Fruit fly (Drosophila melanogaster) whole organism, embryonic: ENCODE results near the gene Ser12.

ENCODE experiments used
- Abd-B ChIP-seq: fragments of 200-800 bp; sonication (Bioruptor generic); optimal IDR thresholded peaks from 2 replicates; lab custom pipeline; 2018; ENCODE audit warnings: missing biosample characterization, mild to moderate bottlenecking, missing genetic modification characterization, moderate library complexity
- Aef1 ChIP-seq: fragments of 200-800 bp; sonication (Bioruptor generic); IDR thresholded peaks from 3 replicates; pipeline ENCODE4 v1.3.6; 2022; ENCODE audit warnings: missing biosample characterization, missing genetic modification characterization
- Awh ChIP-seq: fragments of 200-800 bp; sonication (Bioruptor generic); IDR thresholded peaks from 2 replicates; pipeline ENCODE4, ENCODE4 v1.3.6; 2022; ENCODE audit warnings: missing biosample characterization, missing genetic modification characterization
- C15 ChIP-seq: fragments of 200-800 bp; sonication (Bioruptor generic); IDR thresholded peaks from 3 replicates; pipeline ENCODE4 v1.3.6; 2022; ENCODE audit warnings: missing biosample characterization, missing genetic modification characterization
- CG10979 ChIP-seq: fragments of 200-800 bp; sonication (Bioruptor generic); optimal IDR thresholded peaks from 2 replicates; lab custom pipeline; 2018; ENCODE audit warnings: missing biosample characterization, mild to moderate bottlenecking, missing genetic modification characterization, moderate library complexity
- CG12236 ChIP-seq: fragments of 200-800 bp; sonication (Bioruptor generic); optimal IDR thresholded peaks from 2 replicates; lab custom pipeline; 2016; ENCODE audit warnings: missing biosample characterization, missing genetic modification characterization
- CG12659 ChIP-seq: fragments of 200-800 bp; sonication (Bioruptor generic); optimal IDR thresholded peaks from 3 replicates; lab custom pipeline; 2017; ENCODE audit warnings: mild to moderate bottlenecking, missing biosample characterization, missing genetic modification reagents, missing genetic modification characterization
- CG13894 ChIP-seq: fragments of 200-800 bp; sonication (Bioruptor generic); optimal IDR thresholded peaks from 3 replicates; lab custom pipeline; 2018; ENCODE audit warnings: missing biosample characterization, mild to moderate bottlenecking, missing genetic modification characterization, moderate library complexity
- CG15011 ChIP-seq: fragments of 200-800 bp; sonication (Bioruptor generic); optimal IDR thresholded peaks from 3 replicates; lab custom pipeline; 2018; ENCODE audit warnings: missing biosample characterization, mild to moderate bottlenecking, missing genetic modification characterization
- CG17802 ChIP-seq: fragments of 200-800 bp; sonication (Bioruptor generic); optimal IDR thresholded peaks from 2 replicates; lab custom pipeline; 2018; ENCODE audit warnings: missing biosample characterization, mild to moderate bottlenecking, missing genetic modification characterization, moderate library complexity
- CG17912 ChIP-seq: fragments of 200-800 bp; sonication (Bioruptor generic); optimal IDR thresholded peaks from 2 replicates; lab custom pipeline; 2018; ENCODE audit warnings: missing biosample characterization, mild to moderate bottlenecking, missing genetic modification characterization
- CG18262 ChIP-seq: fragments of 200-800 bp; optimal IDR thresholded peaks from 3 replicates; lab custom pipeline; 2019; ENCODE audit warnings: missing biosample characterization, mild to moderate bottlenecking, missing genetic modification characterization, moderate library complexity
- CG31388 ChIP-seq: fragments of 200-800 bp; sonication (Bioruptor generic); optimal IDR thresholded peaks from 2 replicates; lab custom pipeline; 2016; ENCODE audit warnings: missing biosample characterization, missing genetic modification characterization
- CG3407 ChIP-seq: fragments of 200-800 bp; sonication (Bioruptor generic); optimal IDR thresholded peaks from 2 replicates; lab custom pipeline; 2018; ENCODE audit warnings: missing biosample characterization, mild to moderate bottlenecking, missing genetic modification characterization
- CG3726 ChIP-seq: fragments of 200-800 bp; sonication (Bioruptor generic); IDR thresholded peaks from 3 replicates; pipeline ENCODE4, ENCODE4 v1.3.6; 2022; ENCODE audit warnings: missing biosample characterization, missing genetic modification characterization
- CG43689 ChIP-seq: fragments of 200-800 bp; sonication (Bioruptor generic); IDR thresholded peaks from 2 replicates; pipeline ENCODE4 v1.3.6; 2022; ENCODE audit warnings: missing biosample characterization, missing genetic modification characterization
- CG7745 ChIP-seq: fragments of 200-800 bp; sonication (Bioruptor generic); optimal IDR thresholded peaks from 2 replicates; lab custom pipeline; 2018; ENCODE audit warnings: missing biosample characterization, mild to moderate bottlenecking, missing genetic modification characterization, moderate library complexity
- CG8359 ChIP-seq: fragments of 200-800 bp; sonication (Bioruptor generic); optimal IDR thresholded peaks from 2 replicates; lab custom pipeline; 2017; ENCODE audit warnings: missing biosample characterization, mild to moderate bottlenecking, missing genetic modification characterization, borderline replicate concordance
- CG9437 ChIP-seq: fragments of 200-800 bp; sonication (Bioruptor generic); optimal IDR thresholded peaks from 2 replicates; lab custom pipeline; 2018; ENCODE audit warnings: missing biosample characterization, mild to moderate bottlenecking, missing genetic modification characterization
- Dad ChIP-seq: fragments of 200-800 bp; sonication (Bioruptor generic); optimal IDR thresholded peaks from 3 replicates; lab custom pipeline; 2016; ENCODE audit warnings: missing biosample characterization, missing genetic modification characterization
- Dfd ChIP-seq, 2 experiments: fragments of >200 bp; optimal IDR thresholded peaks; 2 replicates each; lab custom pipeline; 2017; ENCODE audit warnings: missing biosample characterization in 2 of 2, missing genetic modification characterization in 2 of 2
- Dp ChIP-seq: fragments of 200-800 bp; sonication (Bioruptor generic); optimal IDR thresholded peaks from 2 replicates; lab custom pipeline; 2018; ENCODE audit warnings: missing biosample characterization, mild to moderate bottlenecking, missing genetic modification characterization, moderate library complexity
- Ets97D ChIP-seq: fragments of 200-800 bp; sonication (Bioruptor generic); optimal IDR thresholded peaks from 3 replicates; lab custom pipeline; 2016; ENCODE audit warnings: missing biosample characterization, missing genetic modification characterization
- HHEX ChIP-seq: fragments of 200-800 bp; sonication (Bioruptor generic); optimal IDR thresholded peaks from 3 replicates; lab custom pipeline; 2017; ENCODE audit warnings: missing biosample characterization, mild to moderate bottlenecking, missing genetic modification characterization, missing genetic modification reagents
- MBD-R2 ChIP-seq: fragments of 200-800 bp; sonication (Bioruptor generic); IDR thresholded peaks from 2 replicates; pipeline ENCODE4 v1.3.6; 2022; ENCODE audit warnings: missing biosample characterization, missing genetic modification characterization
- Med ChIP-seq: fragments of 200-800 bp; sonication (Bioruptor generic); peaks from one replicate; lab custom pipeline; 2016; ENCODE audit warnings: missing biosample characterization, missing genetic modification characterization, mild to moderate bottlenecking, inconsistent platforms, moderate library complexity
- NK7.1 ChIP-seq: fragments of 200-800 bp; sonication (Bioruptor generic); optimal IDR thresholded peaks from 3 replicates; lab custom pipeline; 2016; ENCODE audit warnings: missing biosample characterization, missing genetic modification characterization
- Nf-YA ChIP-seq: fragments of 200-800 bp; sonication (Bioruptor generic); IDR thresholded peaks from 2 replicates; pipeline ENCODE4 v1.3.6; 2022; ENCODE audit warnings: missing biosample characterization, missing genetic modification characterization
- Scr ChIP-seq: fragments of 200-800 bp; sonication (Bioruptor generic); IDR thresholded peaks from 2 replicates; pipeline ENCODE4 v1.3.6; 2022; ENCODE audit warnings: missing biosample characterization, missing genetic modification characterization; ENCODE audit not compliant: partially characterized antibody
- Spps ChIP-seq: fragments of 200-800 bp; sonication (Bioruptor generic); optimal IDR thresholded peaks from 2 replicates; lab custom pipeline; 2018; ENCODE audit warnings: missing biosample characterization, mild to moderate bottlenecking, missing genetic modification characterization
- Sry-β ChIP-seq: fragments of 200-800 bp; sonication (Bioruptor generic); optimal IDR thresholded peaks from 2 replicates; lab custom pipeline; 2018; ENCODE audit warnings: missing biosample characterization, mild to moderate bottlenecking, missing genetic modification characterization, moderate library complexity
- al ChIP-seq: fragments of 200-800 bp; sonication (Bioruptor generic); IDR thresholded peaks from 2 replicates; pipeline ENCODE4 v1.3.6; 2022; ENCODE audit warnings: missing biosample characterization, missing genetic modification characterization
- ash1 ChIP-seq: fragments of 200-800 bp; sonication (Bioruptor generic); optimal IDR thresholded peaks from 2 replicates; lab custom pipeline; 2018; ENCODE audit warnings: missing biosample characterization, mild to moderate bottlenecking, missing genetic modification characterization
- ato ChIP-seq: fragments of 200-800 bp; sonication (Bioruptor generic); IDR thresholded peaks from 2 replicates; pipeline ENCODE4 v1.3.6; 2022; ENCODE audit warnings: missing biosample characterization, missing genetic modification characterization; ENCODE audit not compliant: partially characterized antibody
- caup ChIP-seq: fragments of 200-800 bp; sonication (Bioruptor generic); optimal IDR thresholded peaks from 3 replicates; lab custom pipeline; 2017; ENCODE audit warnings: missing biosample characterization, mild to moderate bottlenecking, missing genetic modification characterization, moderate library complexity; ENCODE audit not compliant: severe bottlenecking
- chinmo ChIP-seq: fragments of 200-800 bp; sonication (Bioruptor generic); IDR thresholded peaks from 4 replicates; pipeline ENCODE4 v1.3.6; 2022; ENCODE audit warnings: missing biosample characterization, missing genetic modification characterization; ENCODE audit not compliant: partially characterized antibody
- ci ChIP-seq: fragments of 200-800 bp; sonication (Bioruptor generic); IDR thresholded peaks from 3 replicates; pipeline ENCODE4 v1.3.6; 2022; ENCODE audit warnings: missing biosample characterization, missing genetic modification characterization
- da ChIP-seq: fragments of 200-800 bp; sonication (Bioruptor generic); optimal IDR thresholded peaks from 2 replicates; lab custom pipeline; 2016; ENCODE audit warnings: missing biosample characterization, missing genetic modification characterization
- gcm2 ChIP-seq: fragments of 200-800 bp; sonication (Bioruptor generic); optimal IDR thresholded peaks from 2 replicates; lab custom pipeline; 2016; ENCODE audit warnings: missing biosample characterization, missing genetic modification characterization
- gfzf ChIP-seq: fragments of 200-800 bp; sonication (Bioruptor generic); optimal IDR thresholded peaks from 2 replicates; lab custom pipeline; 2016; ENCODE audit warnings: missing biosample characterization, mild to moderate bottlenecking, missing genetic modification characterization, moderate library complexity
- gro ChIP-seq: fragments of 200-800 bp; sonication (Bioruptor generic); optimal IDR thresholded peaks from 2 replicates; lab custom pipeline; 2016; ENCODE audit warnings: missing biosample characterization, missing genetic modification characterization
- odd ChIP-seq: fragments of 200-800 bp; sonication (Bioruptor generic); optimal IDR thresholded peaks from 2 replicates; lab custom pipeline; 2017; ENCODE audit warnings: missing biosample characterization, mild to moderate bottlenecking, missing genetic modification characterization
- otp ChIP-seq: fragments of 200-800 bp; sonication (Bioruptor generic); IDR thresholded peaks from 3 replicates; pipeline ENCODE4, ENCODE4 v1.3.6; 2022; ENCODE audit warnings: missing biosample characterization, missing genetic modification characterization
- pan ChIP-seq, 4 experiments: fragments of >200 bp in 3 of 4; fragments of 200-800 bp in 1 of 4; sonication (Bioruptor generic) in 1 of 4; optimal IDR thresholded peaks in 3 of 4; IDR thresholded peaks in 1 of 4; 2 replicates each; pipeline versions ENCODE4 v1.3.6 to Lab custom; 2017 to 2022; ENCODE audit warnings: missing biosample characterization in 2 of 4, missing genetic modification characterization in 2 of 4, mixed read lengths in 1 of 4
- pb ChIP-seq: fragments of 200-800 bp; sonication (Bioruptor generic); optimal IDR thresholded peaks from 3 replicates; lab custom pipeline; 2016; ENCODE audit warnings: missing biosample characterization, missing genetic modification characterization
- pfk ChIP-seq: fragments of 200-800 bp; sonication (Bioruptor generic); optimal IDR thresholded peaks from 2 replicates; lab custom pipeline; 2018; ENCODE audit warnings: missing biosample characterization, mild to moderate bottlenecking, missing genetic modification characterization, moderate library complexity
- ro ChIP-seq: fragments of 200-800 bp; sonication (Bioruptor generic); IDR thresholded peaks from 2 replicates; pipeline ENCODE4 v1.3.6; 2022; ENCODE audit warnings: missing biosample characterization, missing genetic modification characterization
- salm ChIP-seq: fragments of 200-800 bp; sonication (Bioruptor generic); optimal IDR thresholded peaks from 2 replicates; lab custom pipeline; 2018; ENCODE audit warnings: missing biosample characterization, mild to moderate bottlenecking, missing genetic modification characterization
- seq ChIP-seq: fragments of 200-800 bp; sonication (Bioruptor generic); IDR thresholded peaks from 2 replicates; pipeline ENCODE4 v1.3.6; 2022; ENCODE audit warnings: missing biosample characterization, missing genetic modification characterization
- sqz ChIP-seq: fragments of 200-800 bp; sonication (Bioruptor generic); optimal IDR thresholded peaks from 3 replicates; lab custom pipeline; 2018; ENCODE audit warnings: missing biosample characterization, mild to moderate bottlenecking, missing genetic modification characterization
- zfh1 ChIP-seq: fragments of 200-800 bp; sonication (Bioruptor generic); IDR thresholded peaks from 3 replicates; pipeline ENCODE4 v1.3.6; 2022; ENCODE audit warnings: missing biosample characterization, missing genetic modification characterization

The Ser12 gene

dm6 chr2L:2214004-2214403 is 37.1 kb downstream of the Ser12 start, which contains the start of the genes Uch and CG34174 (continued):
- TF ChIP-seq CG18262 (tag; lab: Kevin White, UChicago) = peak; percentile 28
- no peak for TF ChIP-seq zfh1 (GFP tag; lab: Robert Waterston, UW)
- peak; percentile 65 for TF ChIP-seq Ets97D (GFP tag; lab: Kevin White, UChicago)
- no peak for TF ChIP-seq CG3726 (GFP tag; lab: Robert Waterston, UW)
- TF ChIP-seq ato (GFP tag; lab: Robert Waterston, UW) = 0 out of 2 replicates have a peak, but pooled peaks have one; percentile 39
- peak; percentile 10 for TF ChIP-seq CG10979 (tag; lab: Kevin White, UChicago)
- TF ChIP-seq gro = peak; percentile 9
- TF ChIP-seq pan (optimal IDR thresholded peaks at IDR 0.05; lab: Kevin White, UChicago) = no peak
- no peak for TF ChIP-seq pan (GFP tag; optimal IDR thresholded peaks at IDR 0.05 in 1 of 2, IDR thresholded peaks at IDR 0.05 in 1 of 2)
- no peak for TF ChIP-seq C15
- no peak for TF ChIP-seq NK7.1 (GFP tag; lab: Kevin White, UChicago)
- no peak for TF ChIP-seq chinmo (GFP tag; lab: Robert Waterston, UW)
- peak; percentile 72 for TF ChIP-seq Med (GFP tag; lab: Kevin White, UChicago)
- TF ChIP-seq ci (GFP tag; lab: Robert Waterston, UW) = no peak
- TF ChIP-seq odd (GFP tag; lab: Kevin White, UChicago) = no peak
- no peak for TF ChIP-seq CG15011 (GFP tag; lab: Kevin White, UChicago)
- no peak for TF ChIP-seq pfk
- TF ChIP-seq CG3407 (GFP tag; lab: Kevin White, UChicago) = no peak
- no peak for TF ChIP-seq CG12236
- no peak for TF ChIP-seq gcm2 (GFP tag; lab: Kevin White, UChicago)
- no peak for TF ChIP-seq da (GFP tag; lab: Kevin White, UChicago)
- TF ChIP-seq Sry-β (GFP tag; lab: Kevin White, UChicago) = no peak
- TF ChIP-seq MBD-R2 = peak; percentile 86
- TF ChIP-seq sqz (GFP tag; lab: Kevin White, UChicago) = no peak
- peak; percentile 61 for TF ChIP-seq CG13894
- TF ChIP-seq Nf-YA (GFP tag; lab: Robert Waterston, UW) = no peak
- no peak for TF ChIP-seq CG31388 (GFP tag; lab: Kevin White, UChicago)
- no peak for TF ChIP-seq CG43689 (GFP tag; lab: Robert Waterston, UW)
- no peak for TF ChIP-seq salm (tag; lab: Kevin White, UChicago)
- no peak for TF ChIP-seq Dad
- no peak for TF ChIP-seq al (GFP tag; lab: Robert Waterston, UW)
- no peak for TF ChIP-seq gfzf
- TF ChIP-seq Dfd (GFP tag; optimal IDR thresholded peaks at IDR 0.05; lab: Kevin White, UChicago) = no peak
- TF ChIP-seq Scr (GFP tag; lab: Robert Waterston, UW) = peak; percentile 78
- no peak for TF ChIP-seq CG8359 (GFP tag; lab: Kevin White, UChicago)
- no peak for TF ChIP-seq Awh (GFP tag; lab: Robert Waterston, UW)
- TF ChIP-seq seq = no peak
- TF ChIP-seq CG7745 (tag; lab: Kevin White, UChicago) = no peak
- no peak for TF ChIP-seq CG17912
- peak; percentile 44 for TF ChIP-seq Abd-B
- TF ChIP-seq ash1 = no peak
- no peak for TF ChIP-seq ro (GFP tag; lab: Robert Waterston, UW)
- TF ChIP-seq pb (GFP tag; lab: Kevin White, UChicago) = no peak
- TF ChIP-seq CG9437 = peak; percentile 11
- TF ChIP-seq CG17802 (tag; lab: Kevin White, UChicago) = no peak
- no peak for TF ChIP-seq Spps (tag; lab: Kevin White, UChicago)
- TF ChIP-seq caup (GFP tag; lab: Kevin White, UChicago) = peak; percentile 1
- TF ChIP-seq CG12659 (GFP tag; lab: Kevin White, UChicago) = peak; percentile 68
- TF ChIP-seq Aef1 = no peak
- no peak for TF ChIP-seq otp (GFP tag; lab: Robert Waterston, UW)
- no peak for TF ChIP-seq HHEX (GFP tag; lab: Kevin White, UChicago)
- TF ChIP-seq Dp = peak; percentile 50
